Worm (Caenorhabditis elegans) whole organism, L1 larva: ENCODE measurements around the gene Y58A7A.3.

Experiments
- elt-3 ChIP-seq, 6 experiments: fragments of 150-350 bp in 1 of 6; sonication (generic microtip); optimal IDR thresholded peaks; 2 replicates each; lab custom pipeline; 2017 to 2018; ENCODE audit warnings: missing biosample characterization in 6 of 6, missing genetic modification characterization in 6 of 6, inconsistent platforms in 1 of 6
- fos-1 ChIP-seq: fragments of 150-350 bp; optimal IDR thresholded peaks from 2 replicates; lab custom pipeline; 2014; ENCODE audit warnings: missing biosample characterization, missing genetic modification characterization
- nhr-11 ChIP-seq: fragments of 150-350 bp; optimal IDR thresholded peaks from 2 replicates; lab custom pipeline; 2014; ENCODE audit warnings: missing biosample characterization, missing genetic modification characterization
- snpc-4 ChIP-seq: fragments of 150-350 bp; optimal IDR thresholded peaks from 2 replicates; lab custom pipeline; 2014; ENCODE audit warnings: missing biosample characterization, missing genetic modification characterization
- unc-62 ChIP-seq: fragments of 150-350 bp; optimal IDR thresholded peaks from 2 replicates; lab custom pipeline; 2014; ENCODE audit warnings: missing biosample characterization, missing genetic modification reagents, missing genetic modification characterization

ce11 chrV:5035058-5035457, 45.6 kb downstream of the Y58A7A.3 start, which contains the start of gene K11D12.6:
- TF ChIP-seq unc-62 (GFP tag; lab: Kevin White, UChicago) (no peak), nhr-11 (tag; lab: Kevin White, UChicago) (no peak), snpc-4 (tag; lab: Kevin White, UChicago) (no peak), elt-3 (tag; optimal IDR thresholded peaks at IDR 0.05; lab: Kevin White, UChicago) (no peak), fos-1 (tag; lab: Kevin White, UChicago) (no peak)
